Worm (Caenorhabditis elegans): ENCODE data around the gene prx-3.

ce11 chrX:6081793-6082192 lies 30.9 kb downstream of the prx-3 start:
- TF ChIP-seq nhr-237 (tag; optimal IDR thresholded peaks at IDR 0.05), result no peak
- TF ChIP-seq mab-5 (tag; optimal IDR thresholded peaks at IDR 0.05), result no peak
- TF ChIP-seq unc-62 (GFP tag; optimal IDR thresholded peaks at IDR 0.05), result no peak
- TF ChIP-seq elt-1 (tag; optimal IDR thresholded peaks at IDR 0.05; ENCODE audit: borderline replicate concordance, insufficient read depth), result no peak
- no peak for TF ChIP-seq elt-3 (tag; optimal IDR thresholded peaks at IDR 0.05)
- TF ChIP-seq pha-4 (tag; optimal IDR thresholded peaks at IDR 0.05), result no peak

Data from whole organism, mixed stage, embryonic.